Worm (Caenorhabditis elegans): ENCODE results near the gene srx-18.

Gene srx-18

DNA sequence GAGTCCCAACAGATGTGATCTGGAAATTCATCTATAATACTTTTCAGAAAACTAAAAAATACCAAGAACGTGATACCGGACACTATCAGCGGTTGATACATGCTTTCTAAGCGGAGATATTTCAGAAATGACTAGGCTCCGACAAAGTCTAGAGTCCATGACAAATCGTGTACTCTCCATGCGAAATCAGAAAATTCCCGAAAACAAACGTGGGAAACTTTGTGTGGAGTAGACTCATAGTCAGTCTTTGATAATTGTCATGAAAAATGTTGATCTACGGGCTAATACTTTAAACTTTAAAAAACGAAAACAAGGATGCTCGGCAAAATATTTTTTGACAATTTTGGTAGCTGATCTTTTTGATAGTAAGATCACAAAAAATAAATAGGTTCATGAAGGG lies at the start of gene srx-18:
TSS of gene srx-18 (minus strand) at position 101 of the 400 bp plus-strand sequence.
- TF ChIP-seq eyg-1 (tag; optimal IDR thresholded peaks at IDR 0.05), result no peak
- no peak for TF ChIP-seq fkh-6 (tag; optimal IDR thresholded peaks at IDR 0.05)
- no peak for TF ChIP-seq nfya-1 (tag; optimal IDR thresholded peaks at IDR 0.05)
- no peak for TF ChIP-seq pros-1 (tag; optimal IDR thresholded peaks at IDR 0.05)
- no peak for TF ChIP-seq C08G9.2 (tag; optimal IDR thresholded peaks at IDR 0.05)
- no peak for TF ChIP-seq ceh-2 (tag; optimal IDR thresholded peaks at IDR 0.05)
- TF ChIP-seq lim-6 (tag; optimal IDR thresholded peaks at IDR 0.05), result no peak
- no peak for TF ChIP-seq ttx-3 (tag; optimal IDR thresholded peaks at IDR 0.05)
- no peak for TF ChIP-seq ceh-30 (tag; optimal IDR thresholded peaks at IDR 0.05)
- TF ChIP-seq ztf-16 (tag; optimal IDR thresholded peaks at IDR 0.05), result no peak
- TF ChIP-seq unc-55 (GFP tag; optimal IDR thresholded peaks at IDR 0.05), result no peak
- TF ChIP-seq unc-42 (tag; optimal IDR thresholded peaks at IDR 0.05), result no peak
- no peak for TF ChIP-seq pha-2 (tag; optimal IDR thresholded peaks at IDR 0.05)
- no peak for TF ChIP-seq hlh-30 (tag; optimal IDR thresholded peaks at IDR 0.05; ENCODE audit: insufficient read depth)

DNA sequence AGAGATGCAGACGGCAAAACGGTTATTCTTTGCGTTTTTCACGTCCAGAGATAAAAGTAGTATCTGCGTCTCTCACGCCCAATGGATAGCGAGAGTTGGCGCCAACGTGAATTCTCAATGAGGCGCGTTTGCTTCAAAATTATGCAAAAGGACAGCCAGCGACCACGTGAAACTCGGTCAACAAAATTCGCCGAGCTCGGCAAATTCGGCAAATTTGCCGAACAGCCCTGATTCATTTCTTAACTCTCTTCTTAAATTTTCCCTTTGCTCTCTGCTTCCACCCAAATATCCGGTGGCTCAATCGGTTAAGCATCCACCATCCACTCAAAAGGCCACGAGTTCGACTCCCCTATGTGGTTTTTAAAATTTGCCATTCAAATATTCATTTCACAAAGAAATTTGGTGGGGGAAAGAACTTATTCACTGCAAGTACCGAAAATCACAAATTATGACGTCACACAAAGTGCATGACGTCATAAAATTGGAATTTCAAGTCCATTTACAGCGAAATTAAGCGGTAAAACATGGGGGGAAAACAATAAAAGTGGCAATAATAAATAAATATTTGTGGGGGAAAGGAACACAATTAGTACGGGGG lies 46.8 kb upstream of the srx-18 start:
- TF ChIP-seq dmd-4 (tag; optimal IDR thresholded peaks at IDR 0.05; ENCODE audit: borderline replicate concordance) (no peak), pax-1 (tag; optimal IDR thresholded peaks at IDR 0.05) (no peak), ztf-16 (tag; optimal IDR thresholded peaks at IDR 0.05) (no peak), odd-2 (tag; optimal IDR thresholded peaks at IDR 0.05) (no peak), syd-9 (tag; optimal IDR thresholded peaks at IDR 0.05) (no peak), rnt-1 (tag; optimal IDR thresholded peaks at IDR 0.05) (no peak), npax-4 (tag; optimal IDR thresholded peaks at IDR 0.05) (no peak), pros-1 (tag; optimal IDR thresholded peaks at IDR 0.05) (no peak), hlh-6 (tag; optimal IDR thresholded peaks at IDR 0.05) (no peak), pha-4 (tag; optimal IDR thresholded peaks at IDR 0.05) (no peak), dve-1 (tag; optimal IDR thresholded peaks at IDR 0.05) (no peak), ceh-30 (tag; optimal IDR thresholded peaks at IDR 0.05) (no peak), lin-11 (tag; optimal IDR thresholded peaks at IDR 0.05) (no peak), hlh-8 (tag; optimal IDR thresholded peaks at IDR 0.05) (no peak), gmeb-2 (tag; optimal IDR thresholded peaks at IDR 0.05) (no peak), K02D7.2 (tag; optimal IDR thresholded peaks at IDR 0.05) (no peak), zip-5 (tag; optimal IDR thresholded peaks at IDR 0.05) (no peak)

DNA sequence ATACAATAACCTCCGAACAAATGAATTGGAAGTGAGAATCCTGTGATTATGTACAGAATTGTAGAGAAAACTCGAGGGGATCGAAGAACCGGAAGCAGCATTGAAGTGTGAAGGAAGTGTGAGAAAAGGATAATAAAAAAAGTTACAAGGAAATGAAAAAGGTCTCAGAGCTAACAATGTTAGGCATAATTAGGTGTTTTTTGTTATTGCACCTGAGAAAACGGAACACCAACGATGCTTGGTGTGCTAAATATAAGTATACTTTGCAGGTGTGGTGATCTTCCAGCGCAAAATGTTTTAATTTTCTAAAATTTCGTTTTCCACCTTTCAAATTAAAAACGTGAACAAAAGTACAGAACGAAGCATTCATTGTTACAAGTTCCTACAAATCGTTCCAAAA lies 45.4 kb upstream of the srx-18 start, which contains the start of gene srh-286:
TSS of gene srh-286 (minus strand) at position 101 of the 400 bp plus-strand sequence.
- TF ChIP-seq ceh-18 (tag; optimal IDR thresholded peaks at IDR 0.05) (no peak), che-1 (tag; optimal IDR thresholded peaks at IDR 0.05) (no peak), syd-9 (tag; optimal IDR thresholded peaks at IDR 0.05) (no peak), hlh-30 (tag; optimal IDR thresholded peaks at IDR 0.05; ENCODE audit: insufficient read depth) (no peak), pat-9 (tag; optimal IDR thresholded peaks at IDR 0.05) (no peak), pag-3 (tag; optimal IDR thresholded peaks at IDR 0.05; ENCODE audit: borderline replicate concordance) (no peak), unc-55 (GFP tag; optimal IDR thresholded peaks at IDR 0.05) (no peak), hlh-6 (tag; optimal IDR thresholded peaks at IDR 0.05) (no peak), C38D4.7 (GFP tag; optimal IDR thresholded peaks at IDR 0.05) (no peak), nfya-1 (tag; optimal IDR thresholded peaks at IDR 0.05) (no peak), ceh-45 (GFP tag; IDR thresholded peaks at IDR 0.05) (no peak), elt-4 (tag; optimal IDR thresholded peaks at IDR 0.05) (no peak), ceh-22 (tag; optimal IDR thresholded peaks at IDR 0.05) (no peak), ceh-24 (tag; optimal IDR thresholded peaks at IDR 0.05) (no peak), tbx-7 (tag; optimal IDR thresholded peaks at IDR 0.05) (no peak), sox-2 (GFP tag; IDR thresholded peaks at IDR 0.05) (no peak), unc-42 (tag; optimal IDR thresholded peaks at IDR 0.05) (no peak)

Data from whole organism, late embryonic.